Fruit fly (Drosophila melanogaster): ENCODE data around the gene Swip-1.

DNA sequence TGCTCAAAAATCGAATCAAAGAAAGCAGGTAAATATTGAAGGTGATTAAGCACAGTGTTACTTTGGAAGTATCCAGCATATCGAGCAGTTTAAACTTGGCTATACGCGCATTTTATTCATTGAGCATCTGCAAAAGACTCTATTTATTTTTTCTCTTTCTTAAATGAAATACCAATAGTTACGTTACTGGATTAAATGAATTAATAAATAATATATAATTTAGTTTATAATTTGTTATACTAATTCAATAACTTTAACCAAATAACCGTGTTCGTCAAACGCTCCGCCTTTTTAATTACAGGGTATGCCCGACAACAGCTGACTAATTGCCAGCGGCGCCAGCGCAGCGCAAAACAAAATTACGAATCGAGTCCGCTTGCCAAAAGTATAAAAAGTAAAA, 20.2 kb downstream of the Swip-1 start:
- TF ChIP-seq CG8478 (optimal IDR thresholded peaks at IDR 0.05) (no peak), CTCF (optimal IDR thresholded peaks at IDR 0.05) (no peak)
